Worm (Caenorhabditis elegans): ENCODE data around the gene F21A3.3.

F21A3.3 gene

DNA sequence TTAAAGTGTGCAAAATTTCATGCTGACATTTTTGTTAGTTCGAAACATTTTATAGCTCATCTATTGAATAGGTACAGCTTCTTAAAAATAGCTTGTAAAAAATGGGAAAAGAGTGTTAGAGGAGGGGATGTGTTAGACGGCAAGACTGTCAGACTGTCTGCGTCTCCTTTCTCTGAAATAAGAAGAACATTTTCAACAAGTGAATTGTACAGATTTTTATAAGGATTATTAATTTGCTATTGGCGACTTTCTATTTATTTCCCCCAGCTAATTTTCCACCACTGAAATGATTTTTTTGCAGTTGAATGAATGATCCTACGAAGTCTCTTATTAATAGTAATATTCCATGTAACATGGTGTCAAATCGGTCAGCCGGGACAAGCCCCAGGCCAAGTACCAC lies 19.1 kb upstream of the F21A3.3 start, which contains the start of gene C06B8.7:
Gene C06B8.7, plus strand, starts transcription at position 301 of the 400 bp plus-strand sequence.
- TF ChIP-seq sea-2 (GFP tag; optimal IDR thresholded peaks at IDR 0.05) (no peak), aly-2 (tag; optimal IDR thresholded peaks at IDR 0.05) (no peak), fkh-2 (tag; optimal IDR thresholded peaks at IDR 0.05) (no peak), nhr-28 (tag; optimal IDR thresholded peaks at IDR 0.05) (no peak), elt-2 (tag; optimal IDR thresholded peaks at IDR 0.05) (no peak), zag-1 (tag; optimal IDR thresholded peaks at IDR 0.05) (no peak), daf-12 (tag; optimal IDR thresholded peaks at IDR 0.05) (no peak), nhr-43 (tag; optimal IDR thresholded peaks at IDR 0.05; ENCODE audit: poor library complexity, severe bottlenecking) (no peak), lin-15B (tag; optimal IDR thresholded peaks at IDR 0.05) (no peak), hmg-11 (tag; optimal IDR thresholded peaks at IDR 0.05) (no peak), nfya-1 (tag; optimal IDR thresholded peaks at IDR 0.05; ENCODE audit: insufficient read depth) (no peak), nhr-67 (tag; optimal IDR thresholded peaks at IDR 0.05) (no peak), ceh-82 (tag; optimal IDR thresholded peaks at IDR 0.05) (no peak), lin-39 (tag; optimal IDR thresholded peaks at IDR 0.05) (no peak), eor-1 (tag; optimal IDR thresholded peaks at IDR 0.05) (no peak)

- TF ChIP-seq hmg-11 (tag; optimal IDR thresholded peaks at IDR 0.05): no peak
- TF ChIP-seq elt-1 (tag; optimal IDR thresholded peaks at IDR 0.05): no peak
- TF ChIP-seq ztf-11 (tag; optimal IDR thresholded peaks at IDR 0.05): no peak
- TF ChIP-seq tbx-2 (tag; optimal IDR thresholded peaks at IDR 0.05): no peak
- TF ChIP-seq nhr-12 (tag; optimal IDR thresholded peaks at IDR 0.05): no peak
- TF ChIP-seq pqm-1 (tag; optimal IDR thresholded peaks at IDR 0.05): peak; percentile 19
- no peak for TF ChIP-seq ama-1 (optimal IDR thresholded peaks at IDR 0.05)
- no peak for TF ChIP-seq ceh-28 (tag; optimal IDR thresholded peaks at IDR 0.05)
- TF ChIP-seq egl-5 (tag; optimal IDR thresholded peaks at IDR 0.05): no peak
- no peak for TF ChIP-seq fkh-2 (tag; optimal IDR thresholded peaks at IDR 0.05)
- TF ChIP-seq mdl-1 (tag; optimal IDR thresholded peaks at IDR 0.05): no peak
- TF ChIP-seq jun-1 (tag; optimal IDR thresholded peaks at IDR 0.05): no peak
- TF ChIP-seq eor-1 (tag; optimal IDR thresholded peaks at IDR 0.05): no peak
- no peak for TF ChIP-seq ZK546.5 (tag; optimal IDR thresholded peaks at IDR 0.05)
- TF ChIP-seq pha-4 (tag; optimal IDR thresholded peaks at IDR 0.05): no peak
- TF ChIP-seq elt-2 (tag; optimal IDR thresholded peaks at IDR 0.05): peak; percentile 31
- TF ChIP-seq zag-1 (tag; optimal IDR thresholded peaks at IDR 0.05): no peak
Measured at ce11 chrV:15499099-15499498, 18.4 kb upstream of the F21A3.3 start.

- TF ChIP-seq egl-27 (tag; optimal IDR thresholded peaks at IDR 0.05) (no peak), lin-15B (tag; optimal IDR thresholded peaks at IDR 0.05) (no peak), ztf-4 (tag; optimal IDR thresholded peaks at IDR 0.05) (no peak), ZK546.5 (tag; optimal IDR thresholded peaks at IDR 0.05) (no peak), fos-1 (tag; optimal IDR thresholded peaks at IDR 0.05) (no peak), pha-4 (tag; optimal IDR thresholded peaks at IDR 0.05) (no peak), lin-39 (tag; optimal IDR thresholded peaks at IDR 0.05) (no peak), mdl-1 (tag; optimal IDR thresholded peaks at IDR 0.05) (no peak), unc-62 (GFP tag; optimal IDR thresholded peaks at IDR 0.05) (no peak), fkh-10 (GFP tag; optimal IDR thresholded peaks at IDR 0.05) (no peak), ceh-9 (tag; optimal IDR thresholded peaks at IDR 0.05) (no peak), skn-1 (tag; optimal IDR thresholded peaks at IDR 0.05) (no peak), fkh-2 (tag; optimal IDR thresholded peaks at IDR 0.05) (no peak), nhr-43 (tag; optimal IDR thresholded peaks at IDR 0.05; ENCODE audit: poor library complexity, severe bottlenecking) (no peak), elt-1 (tag; optimal IDR thresholded peaks at IDR 0.05) (no peak)
Measured at ce11 chrV:15503603-15504002, 13.9 kb upstream of the F21A3.3 start.

ce11 chrV:15505068-15505467 lies 12.4 kb upstream of the F21A3.3 start:
- TF ChIP-seq ZK546.5 (tag; optimal IDR thresholded peaks at IDR 0.05): no peak
- peak; percentile 2 for TF ChIP-seq ceh-16 (tag; optimal IDR thresholded peaks at IDR 0.05)
- TF ChIP-seq skn-1 (tag; optimal IDR thresholded peaks at IDR 0.05): no peak
- peak; percentile 52 for TF ChIP-seq elt-2 (tag; optimal IDR thresholded peaks at IDR 0.05)
- peak; percentile 34 for TF ChIP-seq pqm-1 (tag; optimal IDR thresholded peaks at IDR 0.05)
- TF ChIP-seq lin-39 (tag; optimal IDR thresholded peaks at IDR 0.05): peak; percentile 8
- no peak for TF ChIP-seq egl-5 (tag; optimal IDR thresholded peaks at IDR 0.05)
- no peak for TF ChIP-seq unc-39 (tag; optimal IDR thresholded peaks at IDR 0.05)
- no peak for TF ChIP-seq fkh-10 (GFP tag; optimal IDR thresholded peaks at IDR 0.05)
- no peak for TF ChIP-seq ama-1 (optimal IDR thresholded peaks at IDR 0.05)
- no peak for TF ChIP-seq ceh-82 (tag; optimal IDR thresholded peaks at IDR 0.05)
- no peak for TF ChIP-seq elt-3 (tag; optimal IDR thresholded peaks at IDR 0.05)

Measured in whole organism, L3 larva.